Worm (Caenorhabditis elegans): Measurements from ENCODE around the gene R08E3.3.
A peak's percentile ranks its signal among the peaks of the same experiment; 100 is the strongest.

ce11 chrX:4788958-4789357 is 29.4 kb upstream of the R08E3.3 start:
- TF ChIP-seq lin-13 (GFP tag; optimal IDR thresholded peaks at IDR 0.05), result peak; percentile 22
- no peak for TF ChIP-seq daf-8 (GFP tag; IDR thresholded peaks at IDR 0.05)
- no peak for TF ChIP-seq nhr-6 (tag; optimal IDR thresholded peaks at IDR 0.05)
- no peak for TF ChIP-seq nhr-77 (tag; optimal IDR thresholded peaks at IDR 0.05)
- no peak for TF ChIP-seq nhr-10 (tag; optimal IDR thresholded peaks at IDR 0.05)
- TF ChIP-seq madf-9 (GFP tag; conservative IDR thresholded peaks at IDR 0.05), result peak; percentile 69; the same call in 1 of the 2 replicates
- TF ChIP-seq nhr-25 (tag; optimal IDR thresholded peaks at IDR 0.05; ENCODE audit: borderline replicate concordance, insufficient read depth), result no peak
- peak; percentile 81 for TF ChIP-seq aha-1 (tag)
- TF ChIP-seq egl-27 (tag; optimal IDR thresholded peaks at IDR 0.05), result no peak
- no peak for TF ChIP-seq ama-1 (optimal IDR thresholded peaks at IDR 0.05)
- peak; percentile 27 for TF ChIP-seq T20F7.1 (GFP tag; optimal IDR thresholded peaks at IDR 0.05)
- TF ChIP-seq daf-12 (tag; optimal IDR thresholded peaks at IDR 0.05), result no peak
- TF ChIP-seq lsy-2 (tag; optimal IDR thresholded peaks at IDR 0.05), result peak in 1 of 2 experiments; percentile 54
- no peak for TF ChIP-seq ces-1 (GFP tag; optimal IDR thresholded peaks at IDR 0.05)

All from whole organism, L4 larva.